Fruit fly (Drosophila melanogaster): Measurements from ENCODE around the gene CG2202.
A peak's percentile ranks its signal among the peaks of the same experiment; 100 is the strongest.

CG2202 gene

DNA sequence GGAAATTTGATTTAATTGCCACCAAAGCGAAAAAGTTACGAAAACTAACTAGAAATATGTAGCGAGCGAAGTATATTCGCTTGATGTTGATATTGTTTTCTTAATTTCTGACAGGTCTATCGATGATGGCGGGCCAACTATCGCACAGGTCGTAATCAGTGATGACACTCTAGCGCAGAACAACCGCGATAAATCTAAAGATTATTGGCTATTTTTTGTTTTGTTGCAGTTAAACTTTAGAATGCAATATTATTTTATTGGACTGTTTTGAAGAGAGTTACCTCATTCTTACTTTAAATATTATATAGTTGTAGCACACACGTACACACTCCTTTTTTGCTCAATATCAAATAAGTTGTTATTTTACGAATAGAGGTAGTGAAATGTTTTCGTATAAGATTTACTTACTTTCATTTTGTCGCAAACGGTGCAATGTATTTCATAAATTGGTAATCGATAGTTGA lies 1.6 kb upstream of the CG2202 start, which contains the start of gene sbr (continued):
- TF ChIP-seq Neu2 (GFP tag; optimal IDR thresholded peaks at IDR 0.05; ENCODE audit: borderline replicate concordance): no peak
- TF ChIP-seq kay (GFP tag; optimal IDR thresholded peaks at IDR 0.05): no peak
- no peak for TF ChIP-seq CG10543 (GFP tag; optimal IDR thresholded peaks at IDR 0.05)
- TF ChIP-seq unc-4 (GFP tag; IDR thresholded peaks at IDR 0.05; ENCODE audit: partially characterized antibody): peak; percentile 75
- TF ChIP-seq CG11247 (GFP tag; IDR thresholded peaks at IDR 0.05): no peak
- no peak for TF ChIP-seq CG1233 (GFP tag; optimal IDR thresholded peaks at IDR 0.05)
- TF ChIP-seq CG4730 (GFP tag; IDR thresholded peaks at IDR 0.05): no peak
- TF ChIP-seq CG15011 (GFP tag; optimal IDR thresholded peaks at IDR 0.05): no peak
- TF ChIP-seq yki (optimal IDR thresholded peaks at IDR 0.05): no peak
- TF ChIP-seq CG2712 (tag; optimal IDR thresholded peaks at IDR 0.05): no peak
- TF ChIP-seq Mrtf (GFP tag; IDR thresholded peaks at IDR 0.05): no peak
- peak; percentile 13 for TF ChIP-seq CG1603 (tag; optimal IDR thresholded peaks at IDR 0.05)
- no peak for TF ChIP-seq Ravus (GFP tag; IDR thresholded peaks at IDR 0.05)
- TF ChIP-seq lbe (GFP tag; optimal IDR thresholded peaks at IDR 0.05): no peak
- TF ChIP-seq cato (GFP tag; optimal IDR thresholded peaks at IDR 0.05; ENCODE audit: borderline replicate concordance): no peak
- no peak for TF ChIP-seq CG2202 (tag; optimal IDR thresholded peaks at IDR 0.05)
- no peak for TF ChIP-seq wor (GFP tag; IDR thresholded peaks at IDR 0.05)
- TF ChIP-seq jing (GFP tag; optimal IDR thresholded peaks at IDR 0.05): no peak
- no peak for TF ChIP-seq crol (GFP tag; IDR thresholded peaks at IDR 0.05)
- TF ChIP-seq B-H1 (GFP tag; IDR thresholded peaks at IDR 0.05): no peak
- peak; percentile 47 for TF ChIP-seq sens (GFP tag)
- TF ChIP-seq corto (GFP tag; optimal IDR thresholded peaks at IDR 0.05): no peak
- no peak for TF ChIP-seq CG7928 (GFP tag; optimal IDR thresholded peaks at IDR 0.05)
- TF ChIP-seq HLH54F (GFP tag; optimal IDR thresholded peaks at IDR 0.05): no peak
- TF ChIP-seq bigmax (GFP tag; optimal IDR thresholded peaks at IDR 0.05): no peak
- TF ChIP-seq CG12391 (tag; optimal IDR thresholded peaks at IDR 0.05): peak; percentile 37
- TF ChIP-seq Dip3 (GFP tag; optimal IDR thresholded peaks at IDR 0.05): no peak
- no peak for TF ChIP-seq Usf (GFP tag; optimal IDR thresholded peaks at IDR 0.05)
- TF ChIP-seq CG15601 (tag; optimal IDR thresholded peaks at IDR 0.05): no peak
- TF ChIP-seq gsb (GFP tag; IDR thresholded peaks at IDR 0.05): no peak
- no peak for TF ChIP-seq CG6689 (GFP tag; IDR thresholded peaks at IDR 0.05)
- TF ChIP-seq lilli (GFP tag; optimal IDR thresholded peaks at IDR 0.05): peak; percentile 39
- no peak for TF ChIP-seq CG31441 (GFP tag; IDR thresholded peaks at IDR 0.05)
- TF ChIP-seq jigr1 (GFP tag; IDR thresholded peaks at IDR 0.05): no peak
- TF ChIP-seq Atf6 (GFP tag; IDR thresholded peaks at IDR 0.05): no peak
- no peak for TF ChIP-seq CG12104 (GFP tag; optimal IDR thresholded peaks at IDR 0.05)
- no peak for TF ChIP-seq fd102C (GFP tag; optimal IDR thresholded peaks at IDR 0.05)
- no peak for TF ChIP-seq E2f1 (GFP tag; IDR thresholded peaks at IDR 0.05)
- no peak for TF ChIP-seq croc (GFP tag; conservative IDR thresholded peaks at IDR 0.05)
- TF ChIP-seq CG8478 (optimal IDR thresholded peaks at IDR 0.05): no peak
- TF ChIP-seq CG10979 (tag; optimal IDR thresholded peaks at IDR 0.05): no peak
- no peak for TF ChIP-seq ranshi (GFP tag; IDR thresholded peaks at IDR 0.05)
- TF ChIP-seq CG3163 (GFP tag; optimal IDR thresholded peaks at IDR 0.05): no peak
- TF ChIP-seq kni (GFP tag; optimal IDR thresholded peaks at IDR 0.05): no peak
- TF ChIP-seq odd (GFP tag; optimal IDR thresholded peaks at IDR 0.05): no peak
- no peak for TF ChIP-seq CG9609 (GFP tag; optimal IDR thresholded peaks at IDR 0.05)
- no peak for TF ChIP-seq Trl (optimal IDR thresholded peaks at IDR 0.05)
- TF ChIP-seq Trl (GFP tag; optimal IDR thresholded peaks at IDR 0.05): no peak
- TF ChIP-seq CG3407 (GFP tag; optimal IDR thresholded peaks at IDR 0.05): no peak
- TF ChIP-seq Dek (tag; optimal IDR thresholded peaks at IDR 0.05): no peak
- TF ChIP-seq Kr (GFP tag; optimal IDR thresholded peaks at IDR 0.05): no peak
- peak; percentile 65 for TF ChIP-seq Sin3A (optimal IDR thresholded peaks at IDR 0.05)
- no peak for TF ChIP-seq caup (GFP tag; optimal IDR thresholded peaks at IDR 0.05; ENCODE audit: severe bottlenecking)
- no peak for TF ChIP-seq GATAe (GFP tag; conservative IDR thresholded peaks at IDR 0.05)
